Fruit fly (Drosophila melanogaster): ENCODE data around the gene Srx.
"Not testable (repeated sequence)": the region's sequence is repeated elsewhere in the genome, so short reads cannot be mapped to it uniquely, and the experiment has no call there.

Gene Srx

DNA sequence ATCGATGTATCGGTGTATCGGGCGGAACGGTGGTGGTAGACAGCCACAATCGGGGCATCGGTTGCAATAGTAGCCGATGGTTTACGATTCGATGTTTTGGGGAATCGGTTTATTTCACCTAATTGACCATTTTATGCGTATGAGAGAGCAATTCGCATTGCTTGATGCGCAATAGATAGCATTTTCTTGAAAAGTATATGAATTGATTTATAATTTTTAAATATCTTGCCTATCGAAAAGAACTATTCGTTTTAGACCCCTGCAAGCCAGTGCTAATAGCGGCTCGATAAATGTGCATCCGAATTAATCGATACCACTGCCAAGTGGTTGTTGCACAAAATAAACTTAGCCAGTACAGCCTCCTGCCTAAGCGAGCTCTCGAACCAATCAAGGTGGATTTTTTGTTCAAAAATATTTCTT lies 30.4 kb downstream of the Srx start, which contains the start of gene mnb (continued):
- TF ChIP-seq CG3163 (GFP tag; optimal IDR thresholded peaks at IDR 0.05) (peak; percentile 2), CG3838 (GFP tag; optimal IDR thresholded peaks at IDR 0.05) (no peak), phol (tag; optimal IDR thresholded peaks at IDR 0.05) (peak; percentile 41), dpn (GFP tag; optimal IDR thresholded peaks at IDR 0.05) (peak in 1 of 2 experiments; percentile 16), sqz (GFP tag; optimal IDR thresholded peaks at IDR 0.05) (no peak), hb (GFP tag; IDR thresholded peaks at IDR 0.05; ENCODE audit: partially characterized antibody) (peak; percentile 99), Kr (GFP tag; optimal IDR thresholded peaks at IDR 0.05) (no peak), CG7928 (GFP tag; optimal IDR thresholded peaks at IDR 0.05) (no peak), CG7372 (GFP tag; IDR thresholded peaks at IDR 0.05) (no peak), CG2120 (GFP tag; optimal IDR thresholded peaks at IDR 0.05) (peak; percentile 42), CG3847 (GFP tag; IDR thresholded peaks at IDR 0.05) (peak; percentile 46; the same call in 1 of the 2 replicates), CG12391 (tag; optimal IDR thresholded peaks at IDR 0.05) (peak; percentile 6), CG34422 (GFP tag; IDR thresholded peaks at IDR 0.05) (no peak), sr (GFP tag; IDR thresholded peaks at IDR 0.05) (no peak), ap (GFP tag; IDR thresholded peaks at IDR 0.05) (no peak), CG34224 (GFP tag; IDR thresholded peaks at IDR 0.05; ENCODE audit: partially characterized antibody) (peak; percentile 99), CG13296 (GFP tag; optimal IDR thresholded peaks at IDR 0.05) (no peak), vnd (GFP tag; IDR thresholded peaks at IDR 0.05; ENCODE audit: partially characterized antibody) (peak; percentile 100), CG31224 (GFP tag; IDR thresholded peaks at IDR 0.05) (no peak), Sox100B (GFP tag; optimal IDR thresholded peaks at IDR 0.05) (no peak), CG30431 (GFP tag; optimal IDR thresholded peaks at IDR 0.05) (no peak), lmd (GFP tag; IDR thresholded peaks at IDR 0.05) (no peak), CG8765 (GFP tag; IDR thresholded peaks at IDR 0.05) (no peak), CG13624 (GFP tag; optimal IDR thresholded peaks at IDR 0.05) (peak; percentile 4), Abd-B (GFP tag; optimal IDR thresholded peaks at IDR 0.05) (peak; percentile 2), CG11560 (tag; IDR thresholded peaks at IDR 0.05) (peak; percentile 96)

DNA sequence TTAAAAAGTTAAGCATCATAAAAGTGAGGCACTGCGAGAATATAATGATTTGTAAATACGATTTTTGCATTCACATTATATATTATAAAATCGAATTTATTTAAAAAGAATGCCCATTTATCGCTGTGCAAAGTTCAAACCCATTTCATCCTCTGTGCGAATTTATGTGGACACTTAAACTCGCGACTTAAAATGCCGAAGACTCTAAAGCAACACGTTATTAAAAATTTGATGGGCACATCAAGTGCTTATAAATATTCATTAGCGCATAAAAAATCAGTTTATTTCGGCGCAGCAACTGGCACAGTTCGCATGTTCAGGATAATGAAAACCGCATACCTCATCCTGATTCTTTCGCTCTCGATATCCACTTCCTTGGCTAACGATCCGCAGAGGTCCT lies 31.1 kb downstream of the Srx start, which contains the start of gene CG6788:
TSS of gene CG6788 (plus strand) at position 301 of the 400 bp plus-strand sequence.
- TF ChIP-seq da (GFP tag; optimal IDR thresholded peaks at IDR 0.05) (no peak), BEAF-32 (GFP tag; optimal IDR thresholded peaks at IDR 0.05) (no peak), Elba2 (GFP tag; optimal IDR thresholded peaks at IDR 0.05) (no peak), Nf-YB (GFP tag; optimal IDR thresholded peaks at IDR 0.05) (no peak), pum (GFP tag; optimal IDR thresholded peaks at IDR 0.05) (no peak), CG2116 (GFP tag; optimal IDR thresholded peaks at IDR 0.05) (no peak), az2 (GFP tag; optimal IDR thresholded peaks at IDR 0.05) (no peak)

dm6 chrX:17889247-17889646 lies 32.5 kb downstream of the Srx start, which contains the start of gene Gss1:
TSS of gene Gss1 (plus strand) at chrX:17889547.
- not testable (repeated sequence) for TF ChIP-seq Meics, Hand, D19B (GFP tag; optimal IDR thresholded peaks at IDR 0.05)

- not testable (repeated sequence) for TF ChIP-seq tgo (GFP tag; IDR thresholded peaks at IDR 0.05); CG34422 (GFP tag; IDR thresholded peaks at IDR 0.05); CG8359 (GFP tag; optimal IDR thresholded peaks at IDR 0.05; ENCODE audit: borderline replicate concordance)
Measured at dm6 chrX:17899402-17899801, 42.6 kb downstream of the Srx start, which contains the start of gene Gss2. TSS of gene Gss2 (plus strand) at chrX:17899702.
